Fruit fly (Drosophila melanogaster) whole organism, embryonic: ENCODE data around the gene CG4650.
"Not testable (repeated sequence)": the region's sequence is repeated elsewhere in the genome, so short reads cannot be mapped to it uniquely, and the experiment has no call there.

Source experiments
- CG11093 ChIP-seq: fragments of 200-800 bp; sonication (Bioruptor generic); IDR thresholded peaks from 3 replicates; pipeline ENCODE4 v1.3.6; 2022; ENCODE audit warnings: missing biosample characterization, missing genetic modification characterization
- CG1603 ChIP-seq: fragments of 200-800 bp; sonication (Bioruptor generic); optimal IDR thresholded peaks from 2 replicates; lab custom pipeline; 2019; ENCODE audit warnings: missing biosample characterization, mild to moderate bottlenecking, missing genetic modification characterization, moderate library complexity
- CG6791 ChIP-seq: fragments of 200-800 bp; sonication (Bioruptor generic); IDR thresholded peaks from 3 replicates; pipeline ENCODE4 v1.3.6; 2022; ENCODE audit warnings: missing biosample characterization, missing genetic modification characterization; ENCODE audit not compliant: partially characterized antibody
- D ChIP-seq, 2 experiments: fragments of 200-800 bp in 1 of 2; fragments of >200 bp in 1 of 2; sonication (Bioruptor generic) in 1 of 2; optimal IDR thresholded peaks; 2 replicates in 1 of 2; 3 replicates in 1 of 2; lab custom pipeline; 2017; ENCODE audit warnings: mild to moderate bottlenecking in 1 of 2, missing biosample characterization in 1 of 2, missing genetic modification characterization in 1 of 2, missing genetic modification reagents in 1 of 2

The CG4650 gene

dm6 chr2L:14735543-14735942 is 39.2 kb downstream of the CG4650 start, which contains the start of gene CG31835:
Gene CG31835, plus strand, starts transcription at chr2L:14735843.
- not testable (repeated sequence) for TF ChIP-seq CG11093 (GFP tag; lab: Robert Waterston, UW); CG1603 (tag; lab: Kevin White, UChicago); CG6791

- TF ChIP-seq D (optimal IDR thresholded peaks at IDR 0.05; lab: Kevin White, UChicago): no peak
- TF ChIP-seq D (GFP tag; optimal IDR thresholded peaks at IDR 0.05; lab: Kevin White, UChicago): no peak
Measured at dm6 chr2L:14730077-14730476, 44.7 kb downstream of the CG4650 start, which contains the start of gene CG42685. Gene CG42685, minus strand, starts transcription at chr2L:14730177.
